Worm (Caenorhabditis elegans): ENCODE measurements around the gene srsx-17.

The srsx-17 gene

ce11 chrV:5964658-5965178 is 37.3 kb downstream of the srsx-17 start:
- no peak for TF ChIP-seq lin-26 (GFP tag; IDR thresholded peaks at IDR 0.05)
- TF ChIP-seq K12H6.12 (tag; optimal IDR thresholded peaks at IDR 0.05) = peak; percentile 13
- no peak for TF ChIP-seq athp-1 (tag; optimal IDR thresholded peaks at IDR 0.05)
- no peak for TF ChIP-seq fkh-3 (tag; optimal IDR thresholded peaks at IDR 0.05)
- TF ChIP-seq hmg-1.2 (GFP tag; IDR thresholded peaks at IDR 0.05) = no peak
- TF ChIP-seq nfyb-1 (GFP tag; IDR thresholded peaks at IDR 0.05) = no peak
- no peak for TF ChIP-seq zim-3 (tag; optimal IDR thresholded peaks at IDR 0.05)
- no peak for TF ChIP-seq unc-130 (GFP tag; optimal IDR thresholded peaks at IDR 0.05)
- TF ChIP-seq lin-35 (GFP tag; optimal IDR thresholded peaks at IDR 0.05) = peak in 1 of 3 experiments; percentile 18
- TF ChIP-seq hmg-20 (GFP tag; IDR thresholded peaks at IDR 0.05) = no peak
- no peak for TF ChIP-seq K11D2.4 (GFP tag; IDR thresholded peaks at IDR 0.05)

ce11 chrV:5972582-5972981 is 45.1 kb downstream of the srsx-17 start:
- TF ChIP-seq Y53F4B.3 (GFP tag; IDR thresholded peaks at IDR 0.05) (no peak), Y95B8A.8 (GFP tag; IDR thresholded peaks at IDR 0.05) (no peak), tbp1 (GFP tag; optimal IDR thresholded peaks at IDR 0.05) (no peak), B0035.1 (tag; optimal IDR thresholded peaks at IDR 0.05) (no peak), bed-2 (GFP tag; IDR thresholded peaks at IDR 0.05) (no peak), gei-17 (GFP tag; optimal IDR thresholded peaks at IDR 0.05) (no peak), mcd-1 (GFP tag; IDR thresholded peaks at IDR 0.05) (no peak), attf-6 (GFP tag; IDR thresholded peaks at IDR 0.05) (no peak), ztf-22 (GFP tag; optimal IDR thresholded peaks at IDR 0.05) (no peak), dpl-1 (GFP tag; optimal IDR thresholded peaks at IDR 0.05) (no peak), ekl-4 (GFP tag; IDR thresholded peaks at IDR 0.05) (no peak), snpc-1.1 (tag; optimal IDR thresholded peaks at IDR 0.05; ENCODE audit: insufficient read depth) (no peak), lag-1 (GFP tag; IDR thresholded peaks at IDR 0.05) (no peak), hmg-1.2 (GFP tag; IDR thresholded peaks at IDR 0.05) (no peak), lin-54 (GFP tag; optimal IDR thresholded peaks at IDR 0.05) (no peak), lir-1 (GFP tag; conservative IDR thresholded peaks at IDR 0.05) (no peak), efl-1 (GFP tag; optimal IDR thresholded peaks at IDR 0.05) (no peak), chd-7 (tag; optimal IDR thresholded peaks at IDR 0.05) (no peak), madf-3 (GFP tag; IDR thresholded peaks at IDR 0.05) (no peak)

DNA sequence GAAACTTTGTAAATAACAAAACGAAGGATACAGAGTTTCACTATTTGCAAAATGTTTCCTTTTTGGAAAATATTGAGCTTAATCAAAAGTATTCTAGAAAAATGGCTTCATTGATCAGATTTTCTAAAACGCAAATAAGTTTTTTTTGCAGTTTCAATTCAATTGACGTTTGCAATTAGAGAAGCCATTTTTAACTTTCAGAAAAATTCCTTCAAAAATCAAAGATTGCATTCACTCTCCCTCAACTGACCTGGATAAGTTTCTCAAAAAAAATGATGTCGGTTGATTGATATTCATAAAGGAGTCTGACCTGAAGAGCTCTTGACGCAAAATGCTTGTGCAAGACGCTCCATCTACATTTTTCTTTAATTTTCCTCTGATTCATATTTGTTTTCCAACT is 46.3 kb downstream of the srsx-17 start:
- TF ChIP-seq lag-1 (GFP tag; IDR thresholded peaks at IDR 0.05) (no peak), ztf-22 (GFP tag; optimal IDR thresholded peaks at IDR 0.05) (no peak), tlf-1 (GFP tag; optimal IDR thresholded peaks at IDR 0.05) (no peak), C17E4.6 (GFP tag; IDR thresholded peaks at IDR 0.05) (no peak), zim-3 (tag; optimal IDR thresholded peaks at IDR 0.05) (no peak)

DNA sequence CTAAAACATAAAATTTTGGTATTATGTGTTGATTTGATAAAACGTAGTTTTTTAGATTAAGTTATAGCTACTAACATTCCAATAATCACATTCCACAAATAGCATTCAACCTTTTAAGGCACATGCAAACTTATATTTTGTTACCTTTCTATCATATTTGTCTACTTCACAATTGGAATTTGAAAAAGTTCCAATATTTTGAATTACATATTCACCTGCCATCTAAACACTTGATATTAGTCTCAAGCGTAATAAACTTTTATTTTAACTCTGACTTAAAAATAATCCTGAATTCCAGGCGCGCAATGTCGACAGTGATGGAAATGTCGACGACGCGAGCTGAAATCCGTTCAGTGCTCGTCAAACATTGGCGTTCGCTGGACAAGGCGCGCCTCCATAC is 48.3 kb downstream of the srsx-17 start, which contains the start of gene acy-2:
Gene acy-2 (plus strand): TSS at position 301 of the 400 bp plus-strand sequence.
- TF ChIP-seq snpc-1.3 (tag; optimal IDR thresholded peaks at IDR 0.05; ENCODE audit: insufficient read depth) (no peak), madf-6 (GFP tag; IDR thresholded peaks at IDR 0.05) (no peak), ceh-91 (GFP tag; IDR thresholded peaks at IDR 0.05) (no peak), lin-40 (tag; optimal IDR thresholded peaks at IDR 0.05) (no peak), ztf-6 (GFP tag; IDR thresholded peaks at IDR 0.05) (no peak)

All from whole organism, young adult.